Worm (Caenorhabditis elegans) whole organism, midembryonic: ENCODE results near the gene C09B7.2.

ENCODE experiments used
- T22C8.4 ChIP-seq: fragments of 200-800 bp; sonication (Bioruptor generic); IDR thresholded peaks from 2 replicates; pipeline ENCODE4 v1.3.6; 2022; ENCODE audit warnings: missing genetic modification characterization, missing compliant biosample characterization
- cog-1 ChIP-seq: sonication (generic microtip); optimal IDR thresholded peaks from 2 replicates; lab custom pipeline; 2016; ENCODE audit warnings: missing genetic modification characterization, missing compliant biosample characterization
- flt-1 ChIP-seq: fragments of 200-800 bp; sonication (Bioruptor generic); IDR thresholded peaks from 2 replicates; pipeline ENCODE4 v1.3.6; 2022; ENCODE audit warnings: missing genetic modification characterization, missing compliant biosample characterization
- klf-2 ChIP-seq: fragments of 200-800 bp; sonication (Bioruptor generic); conservative IDR thresholded peaks from 2 replicates; pipeline ENCODE4 v1.3.6; 2022; ENCODE audit warnings: missing genetic modification reagents, missing genetic modification characterization, missing compliant biosample characterization
- med-1 ChIP-seq: sonication (generic microtip); optimal IDR thresholded peaks from 2 replicates; lab custom pipeline; 2017; ENCODE audit warnings: missing genetic modification characterization, mild to moderate bottlenecking, missing compliant biosample characterization, antibody characterized with exemption, missing genetic modification reagents; ENCODE audit not compliant: insufficient read depth
- ref-1 ChIP-seq: fragments of 200-800 bp; sonication (Bioruptor generic); conservative IDR thresholded peaks from 2 replicates; pipeline ENCODE4 v1.3.6; 2022; ENCODE audit warnings: missing genetic modification reagents, missing genetic modification characterization, missing compliant biosample characterization
- tab-1 ChIP-seq: fragments of 200-800 bp; sonication (Bioruptor generic); IDR thresholded peaks from 2 replicates; pipeline ENCODE4 v1.3.6; 2022; ENCODE audit warnings: missing genetic modification characterization, missing compliant biosample characterization
- ztf-23 ChIP-seq: fragments of 200-800 bp; sonication (Bioruptor generic); IDR thresholded peaks from 2 replicates; pipeline ENCODE4 v1.3.6; 2022; ENCODE audit warnings: missing genetic modification reagents, missing genetic modification characterization, missing compliant biosample characterization
- ztf-29 ChIP-seq: fragments of 200-800 bp; sonication (Bioruptor generic); IDR thresholded peaks from 2 replicates; pipeline ENCODE4 v1.3.6; 2022; ENCODE audit warnings: missing genetic modification reagents, missing genetic modification characterization, missing compliant biosample characterization

- no peak for TF ChIP-seq med-1
- TF ChIP-seq tab-1: no peak
- no peak for TF ChIP-seq ztf-23
- TF ChIP-seq ztf-29 (GFP tag; lab: Robert Waterston, UW): no peak
- no peak for TF ChIP-seq flt-1
- no peak for TF ChIP-seq ref-1 (GFP tag; lab: Robert Waterston, UW)
- no peak for TF ChIP-seq klf-2 (GFP tag; lab: Robert Waterston, UW)
- TF ChIP-seq cog-1: no peak
- no peak for TF ChIP-seq T22C8.4 (GFP tag; lab: Robert Waterston, UW)
These were observed 27.4 kb downstream of the C09B7.2 start for ce11 chrX:2695292-2695691.
